Worm (Caenorhabditis elegans) whole organism, L2 larva: ENCODE measurements around the gene lips-6.

ENCODE experiments used
- egl-27 ChIP-seq: sonication (generic microtip); optimal IDR thresholded peaks from 3 replicates; lab custom pipeline; 2017; ENCODE audit warnings: missing biosample characterization, missing genetic modification reagents, missing genetic modification characterization
- lin-13 ChIP-seq: fragments of 150-350 bp; optimal IDR thresholded peaks from 2 replicates; lab custom pipeline; 2014; ENCODE audit warnings: missing biosample characterization, missing genetic modification reagents, missing genetic modification characterization
- lsy-2 ChIP-seq, 2 experiments: fragments of 150-350 bp in 1 of 2; sonication (generic microtip) in 1 of 2; optimal IDR thresholded peaks; 2 replicates each; lab custom pipeline; 2014 to 2017; ENCODE audit warnings: missing biosample characterization in 2 of 2, missing genetic modification characterization in 2 of 2
- mdl-1 ChIP-seq, 2 experiments: fragments of 150-350 bp in 1 of 2; sonication (generic microtip) in 1 of 2; optimal IDR thresholded peaks; 2 replicates each; lab custom pipeline; 2017; ENCODE audit warnings: missing biosample characterization in 2 of 2, missing genetic modification characterization in 2 of 2
- nhr-77 ChIP-seq: fragments of 150-350 bp; optimal IDR thresholded peaks from 2 replicates; lab custom pipeline; 2014; ENCODE audit warnings: missing biosample characterization, missing genetic modification characterization
- unc-62 ChIP-seq: fragments of 150-350 bp; optimal IDR thresholded peaks from 2 replicates; lab custom pipeline; 2014; ENCODE audit warnings: missing biosample characterization, missing genetic modification reagents, missing genetic modification characterization
- ztf-11 ChIP-seq: sonication (generic microtip); optimal IDR thresholded peaks from 2 replicates; lab custom pipeline; 2017; ENCODE audit warnings: missing biosample characterization, missing genetic modification characterization

- TF ChIP-seq ztf-11 (tag; lab: Kevin White, UChicago) (no peak), lin-13 (GFP tag; lab: Kevin White, UChicago) (no peak), lsy-2 (tag; optimal IDR thresholded peaks at IDR 0.05; lab: Kevin White, UChicago) (no peak), nhr-77 (tag; lab: Kevin White, UChicago) (no peak), unc-62 (GFP tag; lab: Kevin White, UChicago) (no peak), egl-27 (no peak), mdl-1 (tag; optimal IDR thresholded peaks at IDR 0.05; lab: Kevin White, UChicago) (no peak)
Measured at ce11 chrIV:12029074-12029473, 13.6 kb upstream of the lips-6 start, which contains the start of gene tgn-38.
